Fruit fly (Drosophila melanogaster) whole organism, embryonic: ENCODE measurements around the gene Rpn2.

Experiments
- Ada2b ChIP-seq: fragments of 200-800 bp; sonication (Bioruptor generic); IDR thresholded peaks from 2 replicates; pipeline ENCODE4 v1.3.6; 2022; ENCODE audit warnings: missing biosample characterization, missing genetic modification characterization
- Bdp1 ChIP-seq: fragments of 200-800 bp; sonication (Bioruptor generic); optimal IDR thresholded peaks from 3 replicates; lab custom pipeline; 2016; ENCODE audit warnings: missing biosample characterization, missing genetic modification characterization
- CG10979 ChIP-seq: fragments of 200-800 bp; sonication (Bioruptor generic); optimal IDR thresholded peaks from 2 replicates; lab custom pipeline; 2018; ENCODE audit warnings: missing biosample characterization, mild to moderate bottlenecking, missing genetic modification characterization, moderate library complexity
- CG11695 ChIP-seq: fragments of 200-800 bp; sonication (Bioruptor generic); IDR thresholded peaks from 3 replicates; pipeline ENCODE4 v1.3.6; 2022; ENCODE audit warnings: missing biosample characterization, missing genetic modification characterization
- CG1233 ChIP-seq: fragments of 200-800 bp; sonication (Bioruptor generic); optimal IDR thresholded peaks from 4 replicates; lab custom pipeline; 2018; ENCODE audit warnings: missing biosample characterization, mild to moderate bottlenecking, missing genetic modification characterization
- CG13296 ChIP-seq: fragments of 200-800 bp; sonication (Bioruptor generic); optimal IDR thresholded peaks from 3 replicates; lab custom pipeline; 2018; ENCODE audit warnings: missing biosample characterization, mild to moderate bottlenecking, missing genetic modification characterization
- CG14014 ChIP-seq: fragments of 200-800 bp; sonication (Bioruptor generic); IDR thresholded peaks from 2 replicates; pipeline ENCODE4 v1.3.6; 2022; ENCODE audit warnings: missing biosample characterization, missing genetic modification characterization
- CG14667 ChIP-seq: fragments of 200-800 bp; sonication (Bioruptor generic); IDR thresholded peaks from 2 replicates; pipeline ENCODE4 v1.3.6; 2022; ENCODE audit warnings: missing biosample characterization, missing genetic modification characterization
- CG15011 ChIP-seq: fragments of 200-800 bp; sonication (Bioruptor generic); optimal IDR thresholded peaks from 3 replicates; lab custom pipeline; 2018; ENCODE audit warnings: missing biosample characterization, mild to moderate bottlenecking, missing genetic modification characterization
- CG15269 ChIP-seq: fragments of 200-800 bp; sonication (Bioruptor generic); optimal IDR thresholded peaks from 2 replicates; lab custom pipeline; 2018; ENCODE audit warnings: missing biosample characterization, mild to moderate bottlenecking, missing genetic modification characterization, moderate library complexity
- CG16863 ChIP-seq: fragments of 200-800 bp; sonication (Bioruptor generic); optimal IDR thresholded peaks from 3 replicates; lab custom pipeline; 2016; ENCODE audit warnings: missing biosample characterization, missing genetic modification characterization
- CG17361 ChIP-seq: fragments of 200-800 bp; sonication (Bioruptor generic); IDR thresholded peaks from 3 replicates; pipeline ENCODE4 v1.3.6; 2022; ENCODE audit warnings: missing biosample characterization, missing genetic modification characterization
- CG18011 ChIP-seq: fragments of 200-800 bp; sonication (Bioruptor generic); optimal IDR thresholded peaks from 2 replicates; lab custom pipeline; 2017; ENCODE audit warnings: missing biosample characterization, missing genetic modification characterization, mild to moderate bottlenecking, moderate library complexity, missing genotype
- CG2120 ChIP-seq: fragments of 200-800 bp; sonication (Bioruptor generic); optimal IDR thresholded peaks from 3 replicates; lab custom pipeline; 2016; ENCODE audit warnings: missing biosample characterization, missing genetic modification characterization
- CG34376 ChIP-seq: fragments of 200-800 bp; sonication (Bioruptor generic); optimal IDR thresholded peaks from 2 replicates; lab custom pipeline; 2018; ENCODE audit warnings: missing biosample characterization, mild to moderate bottlenecking, missing genetic modification characterization
- CG4282 ChIP-seq: fragments of 200-800 bp; sonication (Bioruptor generic); optimal IDR thresholded peaks from 2 replicates; lab custom pipeline; 2016; ENCODE audit warnings: missing biosample characterization, missing genetic modification characterization
- CG4404 ChIP-seq: fragments of 200-800 bp; sonication (Bioruptor generic); IDR thresholded peaks from 2 replicates; pipeline ENCODE4 v1.3.6; 2022; ENCODE audit warnings: missing biosample characterization, missing genetic modification characterization
- CG5245 ChIP-seq: fragments of 200-800 bp; sonication (Bioruptor generic); optimal IDR thresholded peaks from 3 replicates; lab custom pipeline; 2016; ENCODE audit warnings: missing biosample characterization, missing genetic modification characterization
- CG7839 ChIP-seq: fragments of 200-800 bp; sonication (Bioruptor generic); optimal IDR thresholded peaks from 3 replicates; lab custom pipeline; 2018; ENCODE audit warnings: missing biosample characterization, mild to moderate bottlenecking, missing genetic modification characterization, moderate library complexity
- CG8089 ChIP-seq: fragments of 200-800 bp; sonication (Bioruptor generic); optimal IDR thresholded peaks from 3 replicates; lab custom pipeline; 2016; ENCODE audit warnings: missing biosample characterization, missing genetic modification characterization
- CG8359 ChIP-seq: fragments of 200-800 bp; sonication (Bioruptor generic); optimal IDR thresholded peaks from 2 replicates; lab custom pipeline; 2017; ENCODE audit warnings: missing biosample characterization, mild to moderate bottlenecking, missing genetic modification characterization, borderline replicate concordance
- CG8765 ChIP-seq: fragments of 200-800 bp; sonication (Bioruptor generic); IDR thresholded peaks from 2 replicates; pipeline ENCODE4 v1.3.6; 2022; ENCODE audit warnings: missing biosample characterization, missing genetic modification characterization
- CG9797 ChIP-seq: fragments of 200-800 bp; sonication (Bioruptor generic); optimal IDR thresholded peaks from 3 replicates; lab custom pipeline; 2018; ENCODE audit warnings: missing biosample characterization, mild to moderate bottlenecking, missing genetic modification characterization
- Ets65A ChIP-seq: fragments of 200-800 bp; sonication (Bioruptor generic); peaks from one replicate; lab custom pipeline; 2016; ENCODE audit warnings: missing biosample characterization, missing genetic modification characterization
- Ets97D ChIP-seq: fragments of 200-800 bp; sonication (Bioruptor generic); optimal IDR thresholded peaks from 3 replicates; lab custom pipeline; 2016; ENCODE audit warnings: missing biosample characterization, missing genetic modification characterization
- HLH4C ChIP-seq: fragments of 200-800 bp; sonication (Bioruptor generic); IDR thresholded peaks from 3 replicates; pipeline ENCODE4 v1.3.6; 2022; ENCODE audit warnings: missing biosample characterization, missing genetic modification characterization; ENCODE audit not compliant: partially characterized antibody
- HLH54F ChIP-seq: fragments of 200-800 bp; sonication (Bioruptor generic); optimal IDR thresholded peaks from 3 replicates; lab custom pipeline; 2016; ENCODE audit warnings: missing biosample characterization, missing genetic modification characterization
- Opbp ChIP-seq: fragments of 200-800 bp; sonication (Bioruptor generic); IDR thresholded peaks from 3 replicates; pipeline ENCODE4 v1.3.6; 2022; ENCODE audit warnings: missing biosample characterization, missing genetic modification characterization; ENCODE audit not compliant: partially characterized antibody
- Optix ChIP-seq: fragments of 200-800 bp; sonication (Bioruptor generic); IDR thresholded peaks from 3 replicates; pipeline ENCODE4 v1.3.6; 2022; ENCODE audit warnings: missing biosample characterization, missing genetic modification characterization
- Pdp1 ChIP-seq, 2 experiments: fragments of 200-800 bp; sonication (Bioruptor generic); optimal IDR thresholded peaks; 3 replicates each; lab custom pipeline; 2016; ENCODE audit warnings: missing biosample characterization in 2 of 2, missing genetic modification characterization in 2 of 2, mild to moderate bottlenecking in 1 of 2, moderate library complexity in 1 of 2
- Rx ChIP-seq: fragments of 200-800 bp; sonication (Bioruptor generic); IDR thresholded peaks from 2 replicates; pipeline ENCODE4 v1.3.6; 2022; ENCODE audit warnings: missing biosample characterization, missing genetic modification characterization
- ab ChIP-seq: fragments of 200-800 bp; sonication (Bioruptor generic); optimal IDR thresholded peaks from 2 replicates; lab custom pipeline; 2016; ENCODE audit warnings: missing biosample characterization, missing genetic modification characterization
- ac ChIP-seq: fragments of 200-800 bp; sonication (Bioruptor generic); optimal IDR thresholded peaks from 3 replicates; lab custom pipeline; 2017; ENCODE audit warnings: missing biosample characterization, mild to moderate bottlenecking, missing genetic modification characterization
- al ChIP-seq: fragments of 200-800 bp; sonication (Bioruptor generic); IDR thresholded peaks from 2 replicates; pipeline ENCODE4 v1.3.6; 2022; ENCODE audit warnings: missing biosample characterization, missing genetic modification characterization
- ato ChIP-seq: fragments of 200-800 bp; sonication (Bioruptor generic); IDR thresholded peaks from 2 replicates; pipeline ENCODE4 v1.3.6; 2022; ENCODE audit warnings: missing biosample characterization, missing genetic modification characterization; ENCODE audit not compliant: partially characterized antibody
- az2 ChIP-seq: fragments of 200-800 bp; sonication (Bioruptor generic); optimal IDR thresholded peaks from 3 replicates; lab custom pipeline; 2016; ENCODE audit warnings: missing biosample characterization, missing genetic modification characterization
- bsh ChIP-seq, 2 experiments: fragments of 200-800 bp; sonication (Bioruptor generic); optimal IDR thresholded peaks; 2 replicates each; lab custom pipeline; 2017 to 2018; ENCODE audit warnings: mild to moderate bottlenecking in 2 of 2, missing biosample characterization in 2 of 2, missing genetic modification characterization in 2 of 2, moderate library complexity in 1 of 2
- cas ChIP-seq: fragments of 200-800 bp; sonication (Bioruptor generic); IDR thresholded peaks from 2 replicates; pipeline ENCODE4 v1.3.6; 2022; ENCODE audit warnings: missing biosample characterization, missing genetic modification characterization
- chif ChIP-seq, 2 experiments: fragments of 200-800 bp; sonication (Bioruptor generic); optimal IDR thresholded peaks; 3 replicates each; lab custom pipeline; 2016; ENCODE audit warnings: missing biosample characterization in 2 of 2, missing genetic modification characterization in 2 of 2
- corto ChIP-seq: fragments of 200-800 bp; sonication (Bioruptor generic); optimal IDR thresholded peaks from 2 replicates; lab custom pipeline; 2016; ENCODE audit warnings: missing biosample characterization, mild to moderate bottlenecking, missing genetic modification characterization, moderate library complexity
- gcm2 ChIP-seq: fragments of 200-800 bp; sonication (Bioruptor generic); optimal IDR thresholded peaks from 2 replicates; lab custom pipeline; 2016; ENCODE audit warnings: missing biosample characterization, missing genetic modification characterization
- ind ChIP-seq: fragments of 200-800 bp; sonication (Bioruptor generic); optimal IDR thresholded peaks from 3 replicates; lab custom pipeline; 2016; ENCODE audit warnings: missing biosample characterization, missing genetic modification characterization
- nerfin-2 ChIP-seq: fragments of 200-800 bp; sonication (Bioruptor generic); IDR thresholded peaks from 2 replicates; pipeline ENCODE4 v1.3.6; 2022; ENCODE audit warnings: missing biosample characterization, missing genetic modification characterization; ENCODE audit not compliant: partially characterized antibody
- nmo ChIP-seq: fragments of 200-800 bp; sonication (Bioruptor generic); optimal IDR thresholded peaks from 2 replicates; lab custom pipeline; 2018; ENCODE audit warnings: missing biosample characterization, mild to moderate bottlenecking, missing genetic modification characterization, moderate library complexity
- p53 ChIP-seq: fragments of 200-800 bp; sonication (Bioruptor generic); optimal IDR thresholded peaks from 2 replicates; lab custom pipeline; 2016; ENCODE audit warnings: missing biosample characterization, missing genetic modification characterization
- seq ChIP-seq: fragments of 200-800 bp; sonication (Bioruptor generic); IDR thresholded peaks from 2 replicates; pipeline ENCODE4 v1.3.6; 2022; ENCODE audit warnings: missing biosample characterization, missing genetic modification characterization
- sisA ChIP-seq: fragments of 200-800 bp; sonication (Bioruptor generic); IDR thresholded peaks from 2 replicates; pipeline ENCODE4 v1.3.6; 2022; ENCODE audit warnings: missing biosample characterization, missing genetic modification characterization
- slp2 ChIP-seq: fragments of 200-800 bp; sonication (Bioruptor generic); optimal IDR thresholded peaks from 2 replicates; lab custom pipeline; 2016; ENCODE audit warnings: missing biosample characterization, missing genetic modification characterization
- stwl ChIP-seq: fragments of 200-800 bp; sonication (Bioruptor generic); optimal IDR thresholded peaks from 3 replicates; lab custom pipeline; 2018; ENCODE audit warnings: missing biosample characterization, mild to moderate bottlenecking, missing genetic modification characterization, moderate library complexity
- tgo ChIP-seq: fragments of 200-800 bp; sonication (Bioruptor generic); IDR thresholded peaks from 3 replicates; pipeline ENCODE4 v1.3.6; 2022; ENCODE audit warnings: missing biosample characterization, missing genetic modification characterization
- wdn ChIP-seq: fragments of 200-800 bp; sonication (Bioruptor generic); IDR thresholded peaks from 2 replicates; pipeline ENCODE4 v1.3.6; 2022; ENCODE audit warnings: missing biosample characterization, missing genetic modification characterization

Gene Rpn2

DNA sequence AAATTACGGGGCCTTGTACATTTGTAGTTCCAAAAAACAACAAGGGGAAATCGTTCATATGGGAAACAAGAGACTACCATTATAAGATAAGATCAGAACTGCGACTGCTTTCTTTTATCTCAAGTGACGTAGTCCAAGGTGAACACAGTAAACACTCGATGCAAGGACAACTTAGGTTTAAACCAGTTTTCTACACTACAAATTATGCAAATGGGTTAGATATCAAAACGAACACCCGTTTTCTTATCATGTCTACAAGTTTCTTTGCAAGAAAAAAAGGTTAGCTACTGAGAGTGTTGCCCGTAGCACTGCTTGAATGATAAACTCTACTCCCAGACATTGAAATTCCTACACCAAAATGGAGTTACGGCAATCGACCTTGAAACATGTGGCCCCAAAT lies 29.2 kb upstream of the Rpn2 start (continued):
- TF ChIP-seq Ada2b (GFP tag; lab: Robert Waterston, UW) (peak; percentile 58; the same call in 1 of the 2 replicates), sisA (GFP tag; lab: Robert Waterston, UW) (peak; percentile 79), CG17361 (GFP tag; lab: Robert Waterston, UW) (peak; percentile 71), CG4404 (GFP tag; lab: Robert Waterston, UW) (peak; percentile 77), CG14667 (GFP tag; lab: Robert Waterston, UW) (peak; percentile 72), ac (GFP tag; lab: Kevin White, UChicago) (no peak), Ets97D (GFP tag; lab: Kevin White, UChicago) (no peak), seq (GFP tag; lab: Robert Waterston, UW) (no peak), stwl (tag; lab: Kevin White, UChicago) (no peak), CG18011 (GFP tag; lab: Kevin White, UChicago) (no peak), CG11695 (GFP tag; lab: Robert Waterston, UW) (peak; percentile 77), Ets65A (GFP tag; lab: Kevin White, UChicago) (peak; percentile 94), CG5245 (GFP tag; lab: Kevin White, UChicago) (peak; percentile 26), nerfin-2 (GFP tag; lab: Robert Waterston, UW) (no peak), CG8089 (GFP tag; lab: Kevin White, UChicago) (no peak), CG4282 (no peak), CG16863 (GFP tag; lab: Kevin White, UChicago) (peak; percentile 32), ab (GFP tag; lab: Kevin White, UChicago) (no peak), CG9797 (no peak), ato (GFP tag; lab: Robert Waterston, UW) (no peak), CG15269 (tag; lab: Kevin White, UChicago) (peak; percentile 70), slp2 (GFP tag; lab: Kevin White, UChicago) (peak; percentile 6), CG15011 (GFP tag; lab: Kevin White, UChicago) (no peak), tgo (GFP tag; lab: Robert Waterston, UW) (peak; percentile 73), Bdp1 (GFP tag; lab: Kevin White, UChicago) (peak; percentile 35), wdn (GFP tag; lab: Robert Waterston, UW) (peak; percentile 72), CG8765 (0 out of 2 replicates have a peak, but pooled peaks have one; percentile 21), CG8359 (GFP tag; lab: Kevin White, UChicago) (peak; percentile 13), nmo (GFP tag; lab: Kevin White, UChicago) (peak; percentile 76), Rx (GFP tag; lab: Robert Waterston, UW) (peak; percentile 56), CG10979 (peak; percentile 60), CG14014 (GFP tag; lab: Robert Waterston, UW) (peak; percentile 51; the same call in 1 of the 2 replicates), CG34376 (GFP tag; lab: Kevin White, UChicago) (no peak), az2 (GFP tag; lab: Kevin White, UChicago) (peak; percentile 60), p53 (no peak), CG13296 (GFP tag; lab: Kevin White, UChicago) (no peak), HLH4C (GFP tag; lab: Robert Waterston, UW) (no peak), CG2120 (GFP tag; lab: Kevin White, UChicago) (peak; percentile 71), bsh (GFP tag; optimal IDR thresholded peaks at IDR 0.05; lab: Kevin White, UChicago) (peak in 1 of 2 experiments; percentile 74), cas (GFP tag; lab: Robert Waterston, UW) (no peak), Opbp (GFP tag; lab: Robert Waterston, UW) (no peak), Optix (GFP tag; lab: Robert Waterston, UW) (peak; percentile 76; the same call in 2 of the 3 replicates), gcm2 (GFP tag; lab: Kevin White, UChicago) (no peak), Pdp1 (GFP tag; optimal IDR thresholded peaks at IDR 0.05; lab: Kevin White, UChicago) (peak; percentile 69 to 76), HLH54F (GFP tag; lab: Kevin White, UChicago) (peak; percentile 52), CG7839 (peak; percentile 77), ind (GFP tag; lab: Kevin White, UChicago) (peak; percentile 69), CG1233 (GFP tag; lab: Kevin White, UChicago) (peak; percentile 53), corto (GFP tag; lab: Kevin White, UChicago) (no peak), al (GFP tag; lab: Robert Waterston, UW) (peak; percentile 68), chif (GFP tag; optimal IDR thresholded peaks at IDR 0.05; lab: Kevin White, UChicago) (peak; percentile 19 to 63)
